Fruit fly (Drosophila melanogaster) whole organism, prepupa: ENCODE data around the gene CG31221.
A peak's percentile ranks its signal among the peaks of the same experiment; 100 is the strongest.

Experiments
- CG10631 ChIP-seq: fragments of 200-800 bp; sonication (Bioruptor generic); optimal IDR thresholded peaks from 2 replicates; lab custom pipeline; 2016; ENCODE audit warnings: missing biosample characterization, missing genetic modification characterization
- CG10669 ChIP-seq: fragments of 200-800 bp; sonication (Bioruptor generic); optimal IDR thresholded peaks from 3 replicates; lab custom pipeline; 2018; ENCODE audit warnings: missing biosample characterization, mild to moderate bottlenecking, missing genetic modification characterization, moderate library complexity
- CG11294 ChIP-seq: fragments of 200-800 bp; sonication (Bioruptor generic); IDR thresholded peaks from 2 replicates; pipeline ENCODE4 v1.3.6; 2022; ENCODE audit warnings: missing biosample characterization, missing genetic modification characterization
- CG11762 ChIP-seq: fragments of 200-800 bp; sonication (Bioruptor generic); optimal IDR thresholded peaks from 3 replicates; lab custom pipeline; 2016; ENCODE audit warnings: missing biosample characterization, missing genetic modification characterization; ENCODE audit not compliant: insufficient read depth
- CG11902 ChIP-seq: fragments of 200-800 bp; sonication (Bioruptor generic); optimal IDR thresholded peaks from 3 replicates; lab custom pipeline; 2016; ENCODE audit warnings: missing biosample characterization, missing genetic modification characterization
- CG15336 ChIP-seq: fragments of 200-800 bp; sonication (Bioruptor generic); IDR thresholded peaks from 2 replicates; pipeline ENCODE4 v1.3.6; 2022; ENCODE audit warnings: missing biosample characterization, missing genetic modification characterization
- CG1621 ChIP-seq: fragments of 200-800 bp; sonication (Bioruptor generic); optimal IDR thresholded peaks from 3 replicates; lab custom pipeline; 2018; ENCODE audit warnings: missing biosample characterization, mild to moderate bottlenecking, missing genetic modification characterization
- CG16779 ChIP-seq: fragments of 200-800 bp; sonication (Bioruptor generic); optimal IDR thresholded peaks from 3 replicates; lab custom pipeline; 2017; ENCODE audit warnings: missing biosample characterization, mild to moderate bottlenecking, missing genetic modification characterization
- CG3032 ChIP-seq: fragments of 200-800 bp; optimal IDR thresholded peaks from 2 replicates; lab custom pipeline; 2019; ENCODE audit warnings: missing biosample characterization, mild to moderate bottlenecking, missing genetic modification characterization, moderate library complexity
- CG31627 ChIP-seq: fragments of 200-800 bp; sonication (Bioruptor generic); optimal IDR thresholded peaks from 3 replicates; lab custom pipeline; 2016; ENCODE audit warnings: missing biosample characterization, missing genetic modification characterization
- CG32006 ChIP-seq: fragments of 200-800 bp; sonication (Bioruptor generic); optimal IDR thresholded peaks from 3 replicates; lab custom pipeline; 2017; ENCODE audit warnings: missing biosample characterization, mild to moderate bottlenecking, missing genetic modification characterization
- CG34406 ChIP-seq: fragments of 200-800 bp; sonication (Bioruptor generic); optimal IDR thresholded peaks from 3 replicates; lab custom pipeline; 2016; ENCODE audit warnings: missing biosample characterization, missing genetic modification characterization
- CG3919 ChIP-seq: fragments of 200-800 bp; sonication (Bioruptor generic); optimal IDR thresholded peaks from 3 replicates; lab custom pipeline; 2016; ENCODE audit warnings: missing biosample characterization, missing genetic modification characterization
- CG4318 ChIP-seq: fragments of 200-800 bp; sonication (Bioruptor generic); optimal IDR thresholded peaks from 3 replicates; lab custom pipeline; 2017; ENCODE audit warnings: missing biosample characterization, mild to moderate bottlenecking, missing genetic modification characterization
- CG6276 ChIP-seq: fragments of 200-800 bp; sonication (Bioruptor generic); optimal IDR thresholded peaks from 2 replicates; lab custom pipeline; 2017; ENCODE audit warnings: missing biosample characterization, mild to moderate bottlenecking, missing genetic modification characterization
- CG6792 ChIP-seq: fragments of 200-800 bp; sonication (Bioruptor generic); optimal IDR thresholded peaks from 3 replicates; lab custom pipeline; 2016; ENCODE audit warnings: missing biosample characterization, missing genetic modification characterization
- CG6808 ChIP-seq: fragments of 200-800 bp; sonication (Bioruptor generic); optimal IDR thresholded peaks from 3 replicates; lab custom pipeline; 2017; ENCODE audit warnings: missing biosample characterization, missing genetic modification characterization, mild to moderate bottlenecking, moderate library complexity, missing genetic modification reagents
- CG6854 ChIP-seq: fragments of 200-800 bp; sonication (Bioruptor generic); optimal IDR thresholded peaks from 2 replicates; lab custom pipeline; 2017; ENCODE audit warnings: missing biosample characterization, mild to moderate bottlenecking, missing genetic modification characterization
- CG7368 ChIP-seq: fragments of 200-800 bp; sonication (Bioruptor generic); optimal IDR thresholded peaks from 3 replicates; lab custom pipeline; 2016; ENCODE audit warnings: missing biosample characterization, missing genetic modification characterization
- CG8119 ChIP-seq: fragments of 200-800 bp; sonication (Bioruptor generic); IDR thresholded peaks from 3 replicates; pipeline ENCODE4 v1.3.6; 2022; ENCODE audit warnings: missing biosample characterization, missing genetic modification characterization
- CG8319 ChIP-seq: fragments of 200-800 bp; sonication (Bioruptor generic); optimal IDR thresholded peaks from 3 replicates; lab custom pipeline; 2016; ENCODE audit warnings: missing biosample characterization, missing genetic modification characterization
- CG9139 ChIP-seq: fragments of 200-800 bp; sonication (Bioruptor generic); optimal IDR thresholded peaks from 3 replicates; lab custom pipeline; 2017; ENCODE audit warnings: missing biosample characterization, mild to moderate bottlenecking, missing genetic modification characterization
- Eip75B ChIP-seq: fragments of 200-800 bp; sonication (Bioruptor generic); optimal IDR thresholded peaks from 3 replicates; lab custom pipeline; 2016; ENCODE audit warnings: missing biosample characterization, missing genetic modification characterization
- Eip78C ChIP-seq: fragments of 200-800 bp; sonication (Bioruptor generic); peaks from one replicate; lab custom pipeline; 2016; ENCODE audit warnings: missing biosample characterization, missing genetic modification characterization
- Ets21C ChIP-seq: fragments of 200-800 bp; sonication (Bioruptor generic); optimal IDR thresholded peaks from 3 replicates; lab custom pipeline; 2016; ENCODE audit warnings: missing biosample characterization, missing genetic modification characterization
- Ets96B ChIP-seq: fragments of 200-800 bp; optimal IDR thresholded peaks from 2 replicates; lab custom pipeline; 2019; ENCODE audit warnings: missing biosample characterization, mild to moderate bottlenecking, missing genetic modification characterization, moderate library complexity
- Gug ChIP-seq: fragments of 200-800 bp; sonication (Bioruptor generic); IDR thresholded peaks from 2 replicates; pipeline ENCODE4 v1.3.6; 2022; ENCODE audit warnings: missing biosample characterization, missing genetic modification characterization
- Hr39 ChIP-seq: fragments of 200-800 bp; sonication (Bioruptor generic); optimal IDR thresholded peaks from 2 replicates; lab custom pipeline; 2016; ENCODE audit warnings: missing biosample characterization, missing genetic modification characterization
- Hr4 ChIP-seq: fragments of 200-800 bp; sonication (Bioruptor generic); optimal IDR thresholded peaks from 3 replicates; lab custom pipeline; 2016; ENCODE audit warnings: missing biosample characterization, missing genetic modification characterization
- Lpt ChIP-seq: fragments of 200-800 bp; sonication (Bioruptor generic); optimal IDR thresholded peaks from 3 replicates; lab custom pipeline; 2016; ENCODE audit warnings: missing biosample characterization, missing genetic modification characterization
- Met ChIP-seq: fragments of 200-800 bp; sonication (Bioruptor generic); optimal IDR thresholded peaks from 3 replicates; lab custom pipeline; 2016; ENCODE audit warnings: missing biosample characterization, missing genetic modification characterization
- OdsH ChIP-seq: fragments of 200-800 bp; sonication (Bioruptor generic); optimal IDR thresholded peaks from 3 replicates; lab custom pipeline; 2016; ENCODE audit warnings: missing biosample characterization, missing genetic modification characterization
- Smox ChIP-seq: fragments of 200-800 bp; sonication (Bioruptor generic); optimal IDR thresholded peaks from 3 replicates; lab custom pipeline; 2016; ENCODE audit warnings: missing biosample characterization, missing genetic modification characterization
- Sox102F ChIP-seq: fragments of 200-800 bp; sonication (Bioruptor generic); optimal IDR thresholded peaks from 2 replicates; lab custom pipeline; 2016; ENCODE audit warnings: missing biosample characterization, mild to moderate bottlenecking, missing genetic modification characterization
- Sox14 ChIP-seq: fragments of 200-800 bp; sonication (Bioruptor generic); optimal IDR thresholded peaks from 3 replicates; lab custom pipeline; 2016; ENCODE audit warnings: missing biosample characterization, missing genetic modification characterization
- Sox15 ChIP-seq: fragments of 200-800 bp; sonication (Bioruptor generic); optimal IDR thresholded peaks from 3 replicates; lab custom pipeline; 2016; ENCODE audit warnings: missing biosample characterization, missing genetic modification characterization
- achi ChIP-seq: fragments of 200-800 bp; sonication (Bioruptor generic); optimal IDR thresholded peaks from 3 replicates; lab custom pipeline; 2016; ENCODE audit warnings: missing biosample characterization, missing genetic modification characterization
- acj6 ChIP-seq: fragments of 200-800 bp; sonication (Bioruptor generic); optimal IDR thresholded peaks from 3 replicates; lab custom pipeline; 2016; ENCODE audit warnings: missing biosample characterization, missing genetic modification characterization
- cyc ChIP-seq: fragments of 200-800 bp; sonication (Bioruptor generic); optimal IDR thresholded peaks from 3 replicates; lab custom pipeline; 2016; ENCODE audit warnings: missing biosample characterization, missing genetic modification characterization
- dac ChIP-seq: fragments of 200-800 bp; sonication (Bioruptor generic); optimal IDR thresholded peaks from 2 replicates; lab custom pipeline; 2017; ENCODE audit warnings: missing biosample characterization, mild to moderate bottlenecking, missing genetic modification characterization
- dsx ChIP-seq: fragments of 200-800 bp; optimal IDR thresholded peaks from 3 replicates; lab custom pipeline; 2019; ENCODE audit warnings: missing biosample characterization, mild to moderate bottlenecking, missing genetic modification characterization, moderate library complexity; ENCODE audit not compliant: poor library complexity, severe bottlenecking
- eg ChIP-seq: fragments of 200-800 bp; sonication (Bioruptor generic); IDR thresholded peaks from 3 replicates; pipeline ENCODE4 v1.3.6; 2022; ENCODE audit warnings: missing biosample characterization, missing genetic modification characterization
- esn ChIP-seq: fragments of 200-800 bp; sonication (Bioruptor generic); optimal IDR thresholded peaks from 2 replicates; lab custom pipeline; 2016; ENCODE audit warnings: missing biosample characterization, mild to moderate bottlenecking, missing genetic modification characterization, moderate library complexity
- fd85E ChIP-seq: fragments of 200-800 bp; sonication (Bioruptor generic); optimal IDR thresholded peaks from 3 replicates; lab custom pipeline; 2016; ENCODE audit warnings: missing biosample characterization, missing genetic modification characterization
- fkh ChIP-seq: fragments of 200-800 bp; sonication (Bioruptor generic); optimal IDR thresholded peaks from 3 replicates; lab custom pipeline; 2017; ENCODE audit warnings: missing biosample characterization, mild to moderate bottlenecking, missing genetic modification characterization, moderate library complexity
- svp ChIP-seq: fragments of 200-800 bp; sonication (Bioruptor generic); peaks from one replicate; lab custom pipeline; 2016; ENCODE audit warnings: missing biosample characterization, missing genetic modification characterization
- topi ChIP-seq: fragments of 200-800 bp; sonication (Bioruptor generic); optimal IDR thresholded peaks from 3 replicates; lab custom pipeline; 2016; ENCODE audit warnings: missing biosample characterization, missing genetic modification characterization
- vri ChIP-seq: fragments of 200-800 bp; sonication (Bioruptor generic); optimal IDR thresholded peaks from 3 replicates; lab custom pipeline; 2016; ENCODE audit warnings: missing biosample characterization, mild to moderate bottlenecking, missing genetic modification characterization

Gene CG31221

dm6 chr3R:19425099-19425498 is 12.6 kb downstream of the CG31221 start, which contains the start of gene CG3517:
Gene CG3517, minus strand, starts transcription at chr3R:19425199.
- no peak for TF ChIP-seq Hr4
- TF ChIP-seq Gug = no peak
- no peak for TF ChIP-seq CG8319 (GFP tag; lab: Kevin White, UChicago)
- TF ChIP-seq Eip75B = no peak
- TF ChIP-seq CG11762 (GFP tag; lab: Kevin White, UChicago) = no peak
- TF ChIP-seq CG10631 = no peak
- no peak for TF ChIP-seq CG6854 (GFP tag; lab: Kevin White, UChicago)
- no peak for TF ChIP-seq Sox15 (GFP tag; lab: Kevin White, UChicago)
- TF ChIP-seq svp (GFP tag; lab: Kevin White, UChicago) = no peak
- TF ChIP-seq topi (GFP tag; lab: Kevin White, UChicago) = no peak
- TF ChIP-seq Lpt (GFP tag; lab: Kevin White, UChicago) = no peak
- no peak for TF ChIP-seq Ets21C (GFP tag; lab: Kevin White, UChicago)
- TF ChIP-seq esn (GFP tag; lab: Kevin White, UChicago) = no peak
- TF ChIP-seq fd85E (GFP tag; lab: Kevin White, UChicago) = no peak
- no peak for TF ChIP-seq CG11294
- TF ChIP-seq CG3919 = no peak

- TF ChIP-seq CG10669 (no peak), CG6792 (GFP tag; lab: Kevin White, UChicago) (peak; percentile 21), vri (peak; percentile 78), CG31627 (peak; percentile 72), CG6808 (GFP tag; lab: Kevin White, UChicago) (no peak), acj6 (GFP tag; lab: Kevin White, UChicago) (peak; percentile 27), Lpt (GFP tag; lab: Kevin White, UChicago) (no peak), CG6276 (GFP tag; lab: Kevin White, UChicago) (peak; percentile 63), CG7368 (no peak), Smox (GFP tag; lab: Kevin White, UChicago) (peak; percentile 54), OdsH (GFP tag; lab: Kevin White, UChicago) (peak; percentile 45), Sox14 (GFP tag; lab: Kevin White, UChicago) (peak; percentile 38), Eip78C (GFP tag; lab: Kevin White, UChicago) (peak; percentile 79), fkh (GFP tag; lab: Kevin White, UChicago) (peak; percentile 97), dac (GFP tag; lab: Kevin White, UChicago) (no peak), CG1621 (tag; lab: Kevin White, UChicago) (no peak), topi (GFP tag; lab: Kevin White, UChicago) (peak; percentile 44), Gug (peak; percentile 58; the same call in 1 of the 2 replicates), cyc (peak; percentile 47), Ets96B (tag; lab: Kevin White, UChicago) (peak; percentile 10), esn (GFP tag; lab: Kevin White, UChicago) (peak; percentile 74), CG11294 (peak; percentile 39; the same call in 1 of the 2 replicates), CG16779 (tag; lab: Kevin White, UChicago) (peak; percentile 17), CG8319 (GFP tag; lab: Kevin White, UChicago) (peak; percentile 28), Eip75B (peak; percentile 46), Hr39 (GFP tag; lab: Kevin White, UChicago) (peak; percentile 71), achi (GFP tag; lab: Kevin White, UChicago) (peak; percentile 39), eg (GFP tag; lab: Robert Waterston, UW) (peak; percentile 78), dsx (GFP tag; lab: Kevin White, UChicago) (no peak), CG34406 (GFP tag; lab: Kevin White, UChicago) (peak; percentile 40), CG10631 (peak; percentile 1), CG8119 (GFP tag; lab: Robert Waterston, UW) (0 out of 3 replicates have a peak, but pooled peaks have one; percentile 48), Sox102F (peak; percentile 3), CG11902 (GFP tag; lab: Kevin White, UChicago) (no peak), CG32006 (GFP tag; lab: Kevin White, UChicago) (peak; percentile 57), CG9139 (GFP tag; lab: Kevin White, UChicago) (no peak), Met (GFP tag; lab: Kevin White, UChicago) (peak; percentile 66), CG3032 (tag; lab: Kevin White, UChicago) (no peak), CG15336 (GFP tag; lab: Robert Waterston, UW) (no peak; the same call in 1 of the 2 replicates), Hr4 (peak; percentile 49), CG4318 (GFP tag; lab: Kevin White, UChicago) (peak; percentile 7)
These were observed 48.1 kb downstream of the CG31221 start, which contains the start of gene Dys for dm6 chr3R:19460409-19461217. Gene Dys, plus strand, starts transcription at chr3R:19461085.
